Fruit fly (Drosophila melanogaster): ENCODE data around the gene Dyro.

The Dyro gene

dm6 chr3L:11318532-11319170 lies 22.9 kb upstream of the Dyro start (continued):
- TF ChIP-seq Lhr (GFP tag; optimal IDR thresholded peaks at IDR 0.05): peak; percentile 47
- peak; percentile 77 for TF ChIP-seq CG11085 (GFP tag; IDR thresholded peaks at IDR 0.05)
- peak; percentile 41 for TF ChIP-seq CG12299 (tag; optimal IDR thresholded peaks at IDR 0.05)
- no peak for TF ChIP-seq HmgD (GFP tag; optimal IDR thresholded peaks at IDR 0.05)
- peak; percentile 34 for TF ChIP-seq Sry-β (GFP tag; optimal IDR thresholded peaks at IDR 0.05)
- TF ChIP-seq Chrac-16 (GFP tag; optimal IDR thresholded peaks at IDR 0.05): peak; percentile 66
- TF ChIP-seq CG8089 (GFP tag; optimal IDR thresholded peaks at IDR 0.05): peak; percentile 78
- peak; percentile 81 for TF ChIP-seq CG30403 (GFP tag; optimal IDR thresholded peaks at IDR 0.05)
- peak; percentile 89 for TF ChIP-seq H15 (GFP tag; IDR thresholded peaks at IDR 0.05)
- TF ChIP-seq CG9727 (GFP tag; optimal IDR thresholded peaks at IDR 0.05): peak; percentile 74
- peak; percentile 56 for TF ChIP-seq CG11723 (GFP tag; optimal IDR thresholded peaks at IDR 0.05)
- TF ChIP-seq CG18476 (GFP tag; optimal IDR thresholded peaks at IDR 0.05): peak; percentile 85
- peak; percentile 77 for TF ChIP-seq CG15696 (tag; optimal IDR thresholded peaks at IDR 0.05)
- TF ChIP-seq hbn (GFP tag; IDR thresholded peaks at IDR 0.05; ENCODE audit: partially characterized antibody): no peak
- peak; percentile 76 for TF ChIP-seq Lim3 (GFP tag; IDR thresholded peaks at IDR 0.05)
- TF ChIP-seq maf-S (GFP tag; optimal IDR thresholded peaks at IDR 0.05): no peak
- TF ChIP-seq CG34224 (GFP tag; IDR thresholded peaks at IDR 0.05; ENCODE audit: partially characterized antibody): no peak
- TF ChIP-seq CG34376 (GFP tag; optimal IDR thresholded peaks at IDR 0.05): no peak
- TF ChIP-seq MTF-1 (GFP tag; optimal IDR thresholded peaks at IDR 0.05; ENCODE audit: borderline replicate concordance): peak; percentile 81
- TF ChIP-seq NFAT (GFP tag; IDR thresholded peaks at IDR 0.05): peak; percentile 85
- TF ChIP-seq al (GFP tag; IDR thresholded peaks at IDR 0.05): peak; percentile 76
- TF ChIP-seq CG9797 (GFP tag; optimal IDR thresholded peaks at IDR 0.05): peak; percentile 11
- TF ChIP-seq NK7.1 (GFP tag; optimal IDR thresholded peaks at IDR 0.05): peak; percentile 70
- TF ChIP-seq CHES-1-like (GFP tag; optimal IDR thresholded peaks at IDR 0.05): peak; percentile 74
- TF ChIP-seq chm (GFP tag; IDR thresholded peaks at IDR 0.05): peak; percentile 76
- TF ChIP-seq tgo (GFP tag; IDR thresholded peaks at IDR 0.05): peak; percentile 91
- no peak for TF ChIP-seq D (optimal IDR thresholded peaks at IDR 0.05)
- peak; percentile 79 for TF ChIP-seq D (GFP tag; optimal IDR thresholded peaks at IDR 0.05)
- TF ChIP-seq CG14050 (GFP tag; IDR thresholded peaks at IDR 0.05): peak; percentile 79
- TF ChIP-seq gfzf (GFP tag; optimal IDR thresholded peaks at IDR 0.05): peak; percentile 3
- TF ChIP-seq Gug (GFP tag; IDR thresholded peaks at IDR 0.05): peak; percentile 91
- TF ChIP-seq CG3407 (GFP tag; optimal IDR thresholded peaks at IDR 0.05): peak; percentile 73
- TF ChIP-seq E2f1 (GFP tag; IDR thresholded peaks at IDR 0.05): peak; percentile 92
- TF ChIP-seq lov (optimal IDR thresholded peaks at IDR 0.05): no peak
- TF ChIP-seq lov (GFP tag; IDR thresholded peaks at IDR 0.05): peak; percentile 89
- TF ChIP-seq CG7745 (tag; optimal IDR thresholded peaks at IDR 0.05): no peak
- TF ChIP-seq Dip2 (GFP tag; IDR thresholded peaks at IDR 0.05): peak; percentile 54; the same call in 1 of the 2 replicates
- TF ChIP-seq BtbVII (GFP tag; optimal IDR thresholded peaks at IDR 0.05): peak; percentile 78
- peak; percentile 90 for TF ChIP-seq CG34422 (GFP tag; IDR thresholded peaks at IDR 0.05)
- peak; percentile 16 for TF ChIP-seq CG10543 (GFP tag; optimal IDR thresholded peaks at IDR 0.05)
- peak; percentile 92 for TF ChIP-seq CG1603 (tag; optimal IDR thresholded peaks at IDR 0.05)
- peak; percentile 91 for TF ChIP-seq tap (tag; optimal IDR thresholded peaks at IDR 0.05)
- peak; percentile 91 for TF ChIP-seq CG4820 (GFP tag; optimal IDR thresholded peaks at IDR 0.05)
- TF ChIP-seq sna (GFP tag; IDR thresholded peaks at IDR 0.05; ENCODE audit: partially characterized antibody): no peak
- TF ChIP-seq z (GFP tag; IDR thresholded peaks at IDR 0.05): no peak
- no peak for TF ChIP-seq CG6791 (GFP tag; IDR thresholded peaks at IDR 0.05; ENCODE audit: partially characterized antibody)
- TF ChIP-seq CG6272 (GFP tag; IDR thresholded peaks at IDR 0.05): peak; percentile 71
- TF ChIP-seq CG3995 (GFP tag; optimal IDR thresholded peaks at IDR 0.05): no peak
- peak; percentile 77 for TF ChIP-seq repo (GFP tag; optimal IDR thresholded peaks at IDR 0.05)
- peak; percentile 73 for TF ChIP-seq CG10274 (GFP tag; optimal IDR thresholded peaks at IDR 0.05)
- peak; percentile 79 for TF ChIP-seq scrt (GFP tag; optimal IDR thresholded peaks at IDR 0.05)

Data from whole organism, embryonic.